Worm (Caenorhabditis elegans): ENCODE measurements around the gene Y54G2A.26.

Y54G2A.26 gene

ce11 chrIV:3011647-3012046 is 16.4 kb upstream of the Y54G2A.26 start:
- TF ChIP-seq dao-5 (tag; optimal IDR thresholded peaks at IDR 0.05) (no peak), W03F9.2 (tag; optimal IDR thresholded peaks at IDR 0.05) (no peak), him-1 (tag; optimal IDR thresholded peaks at IDR 0.05) (no peak)

ce11 chrIV:3008828-3009227 is 13.6 kb upstream of the Y54G2A.26 start, which contains the start of gene Y54G2A.73:
Y54G2A.73 (minus strand) TSS chrIV:3008892.
- no peak for TF ChIP-seq dao-5 (tag; optimal IDR thresholded peaks at IDR 0.05)
- TF ChIP-seq W03F9.2 (tag; optimal IDR thresholded peaks at IDR 0.05): no peak
- no peak for TF ChIP-seq him-1 (tag; optimal IDR thresholded peaks at IDR 0.05)

- TF ChIP-seq dao-5 (tag; optimal IDR thresholded peaks at IDR 0.05) (no peak), W03F9.2 (tag; optimal IDR thresholded peaks at IDR 0.05) (no peak), him-1 (tag; optimal IDR thresholded peaks at IDR 0.05) (no peak)
These were observed 7.5 kb upstream of the Y54G2A.26 start for ce11 chrIV:3002807-3003206.

- no peak for TF ChIP-seq him-1 (tag; optimal IDR thresholded peaks at IDR 0.05)
- no peak for TF ChIP-seq dao-5 (tag; optimal IDR thresholded peaks at IDR 0.05)
- no peak for TF ChIP-seq W03F9.2 (tag; optimal IDR thresholded peaks at IDR 0.05)
These were observed 6.2 kb upstream of the Y54G2A.26 start for ce11 chrIV:3001500-3001899.

ce11 chrIV:2998597-2999161 is 3.4 kb upstream of the Y54G2A.26 start:
- TF ChIP-seq dao-5 (tag; optimal IDR thresholded peaks at IDR 0.05) (no peak), W03F9.2 (tag; optimal IDR thresholded peaks at IDR 0.05) (no peak), him-1 (tag; optimal IDR thresholded peaks at IDR 0.05) (peak; percentile 77)

ce11 chrIV:2997302-2997701 is 2.0 kb upstream of the Y54G2A.26 start:
- TF ChIP-seq him-1 (tag; optimal IDR thresholded peaks at IDR 0.05): no peak
- TF ChIP-seq W03F9.2 (tag; optimal IDR thresholded peaks at IDR 0.05): no peak
- no peak for TF ChIP-seq dao-5 (tag; optimal IDR thresholded peaks at IDR 0.05)

ce11 chrIV:2994883-2995282 is 389 bp downstream of the Y54G2A.26 start:
- TF ChIP-seq W03F9.2 (tag; optimal IDR thresholded peaks at IDR 0.05) (no peak), him-1 (tag; optimal IDR thresholded peaks at IDR 0.05) (no peak), dao-5 (tag; optimal IDR thresholded peaks at IDR 0.05) (no peak)

- no peak for TF ChIP-seq dao-5 (tag; optimal IDR thresholded peaks at IDR 0.05)
- peak; percentile 79 for TF ChIP-seq him-1 (tag; optimal IDR thresholded peaks at IDR 0.05)
These were observed 1.9 kb downstream of the Y54G2A.26 start for ce11 chrIV:2993278-2993899.

- TF ChIP-seq dao-5 (tag; optimal IDR thresholded peaks at IDR 0.05) (no peak), him-1 (tag; optimal IDR thresholded peaks at IDR 0.05) (peak; percentile 1)
These were observed 4.8 kb downstream of the Y54G2A.26 start for ce11 chrIV:2990519-2990918.

- TF ChIP-seq W03F9.2 (tag; optimal IDR thresholded peaks at IDR 0.05) (no peak), dao-5 (tag; optimal IDR thresholded peaks at IDR 0.05) (no peak), him-1 (tag; optimal IDR thresholded peaks at IDR 0.05) (no peak)
These were observed 8.6 kb downstream of the Y54G2A.26 start for ce11 chrIV:2986720-2987119.

ce11 chrIV:2982443-2982842 is 12.8 kb downstream of the Y54G2A.26 start:
- TF ChIP-seq dao-5 (tag; optimal IDR thresholded peaks at IDR 0.05) (no peak), W03F9.2 (tag; optimal IDR thresholded peaks at IDR 0.05) (no peak), him-1 (tag; optimal IDR thresholded peaks at IDR 0.05) (no peak)

ce11 chrIV:2978384-2978783 is 16.9 kb downstream of the Y54G2A.26 start, which contains the start of gene lad-2:
lad-2 (minus strand) TSS chrIV:2978484.
- TF ChIP-seq W03F9.2 (tag; optimal IDR thresholded peaks at IDR 0.05) (no peak), dao-5 (tag; optimal IDR thresholded peaks at IDR 0.05) (no peak), him-1 (tag; optimal IDR thresholded peaks at IDR 0.05) (no peak)

- no peak for TF ChIP-seq him-1 (tag; optimal IDR thresholded peaks at IDR 0.05)
- TF ChIP-seq dao-5 (tag; optimal IDR thresholded peaks at IDR 0.05): no peak
- TF ChIP-seq W03F9.2 (tag; optimal IDR thresholded peaks at IDR 0.05): no peak
These were observed 24.2 kb downstream of the Y54G2A.26 start for ce11 chrIV:2971060-2971459.

- no peak for TF ChIP-seq dao-5 (tag; optimal IDR thresholded peaks at IDR 0.05)
- no peak for TF ChIP-seq W03F9.2 (tag; optimal IDR thresholded peaks at IDR 0.05)
- TF ChIP-seq him-1 (tag; optimal IDR thresholded peaks at IDR 0.05): no peak
These were observed 25.8 kb downstream of the Y54G2A.26 start, which contains the start of gene Y54G2A.57 for ce11 chrIV:2969399-2969990. Y54G2A.57 (plus strand) TSS chrIV:2969940.

All from whole organism, L4/young adult.